Fruit fly (Drosophila melanogaster): Measurements from ENCODE around the gene CG15370.
A peak's percentile ranks its signal among the peaks of the same experiment; 100 is the strongest.

CG15370 gene

DNA sequence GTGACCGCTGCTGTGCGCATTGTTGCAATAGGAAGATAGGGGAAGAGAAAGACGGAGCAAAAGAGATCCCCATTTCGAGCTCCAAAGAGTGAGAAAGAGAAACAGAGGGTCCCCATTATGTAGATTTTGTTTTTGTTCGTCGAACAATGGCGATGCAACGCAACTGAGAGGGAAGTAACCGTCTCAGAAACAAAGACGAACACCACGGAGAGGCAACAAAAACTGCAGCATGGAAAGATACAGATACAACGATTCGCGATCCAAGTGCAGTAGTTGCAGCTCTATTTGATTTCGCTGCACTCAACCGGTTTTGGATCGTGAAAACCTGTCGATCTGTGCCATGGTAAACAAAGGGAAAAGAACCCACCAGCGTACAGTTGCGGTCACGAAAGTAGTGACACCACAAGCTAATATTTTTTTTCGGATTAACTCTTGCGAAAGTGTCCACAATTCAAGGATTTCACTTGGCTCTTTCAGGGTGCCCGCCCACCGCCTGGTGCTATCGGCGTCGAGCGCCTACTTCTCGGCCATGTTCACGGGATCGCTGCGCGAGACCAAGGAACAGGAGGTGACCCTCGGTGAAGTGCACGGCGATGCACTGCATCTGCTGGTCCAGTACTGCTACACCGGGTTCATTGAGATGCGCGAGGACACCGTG, 26.9 kb downstream of the CG15370 start (continued):
- TF ChIP-seq dsx (GFP tag; optimal IDR thresholded peaks at IDR 0.05; ENCODE audit: poor library complexity, severe bottlenecking) = peak; percentile 13
- no peak; the same call in 1 of the 2 replicates for TF ChIP-seq Gug (GFP tag; IDR thresholded peaks at IDR 0.05)
- peak; percentile 13 for TF ChIP-seq vri (GFP tag; optimal IDR thresholded peaks at IDR 0.05)
- peak; percentile 27; the same call in 1 of the 2 replicates for TF ChIP-seq CG11294 (GFP tag; IDR thresholded peaks at IDR 0.05)
- no peak for TF ChIP-seq OdsH (GFP tag; optimal IDR thresholded peaks at IDR 0.05)
- TF ChIP-seq CG34406 (GFP tag; optimal IDR thresholded peaks at IDR 0.05) = no peak
- TF ChIP-seq CG6276 (GFP tag; optimal IDR thresholded peaks at IDR 0.05) = no peak
- no peak for TF ChIP-seq CG10669 (GFP tag; optimal IDR thresholded peaks at IDR 0.05)
- peak; percentile 41; the same call in 1 of the 2 replicates for TF ChIP-seq CG15336 (GFP tag; IDR thresholded peaks at IDR 0.05)
- TF ChIP-seq svp (GFP tag) = peak; percentile 68
- TF ChIP-seq CG4318 (GFP tag; optimal IDR thresholded peaks at IDR 0.05) = no peak
- TF ChIP-seq fd59A (GFP tag; optimal IDR thresholded peaks at IDR 0.05) = no peak
- TF ChIP-seq salr (GFP tag; optimal IDR thresholded peaks at IDR 0.05) = no peak
- no peak for TF ChIP-seq Ets96B (tag; optimal IDR thresholded peaks at IDR 0.05)
- no peak for TF ChIP-seq CG3032 (tag; optimal IDR thresholded peaks at IDR 0.05)
- no peak for TF ChIP-seq Blimp-1 (GFP tag; optimal IDR thresholded peaks at IDR 0.05)
- no peak for TF ChIP-seq esn (GFP tag; optimal IDR thresholded peaks at IDR 0.05)
- TF ChIP-seq CG11762 (GFP tag; optimal IDR thresholded peaks at IDR 0.05; ENCODE audit: insufficient read depth) = no peak
- TF ChIP-seq fkh (GFP tag; optimal IDR thresholded peaks at IDR 0.05) = no peak
- no peak for TF ChIP-seq Met (GFP tag; optimal IDR thresholded peaks at IDR 0.05)
- no peak for TF ChIP-seq achi (GFP tag; optimal IDR thresholded peaks at IDR 0.05)
- no peak for TF ChIP-seq Sox15 (GFP tag; optimal IDR thresholded peaks at IDR 0.05)
- TF ChIP-seq CG6792 (GFP tag; optimal IDR thresholded peaks at IDR 0.05) = no peak
- no peak for TF ChIP-seq Hr39 (GFP tag; optimal IDR thresholded peaks at IDR 0.05)
- no peak for TF ChIP-seq acj6 (GFP tag; optimal IDR thresholded peaks at IDR 0.05)

DNA sequence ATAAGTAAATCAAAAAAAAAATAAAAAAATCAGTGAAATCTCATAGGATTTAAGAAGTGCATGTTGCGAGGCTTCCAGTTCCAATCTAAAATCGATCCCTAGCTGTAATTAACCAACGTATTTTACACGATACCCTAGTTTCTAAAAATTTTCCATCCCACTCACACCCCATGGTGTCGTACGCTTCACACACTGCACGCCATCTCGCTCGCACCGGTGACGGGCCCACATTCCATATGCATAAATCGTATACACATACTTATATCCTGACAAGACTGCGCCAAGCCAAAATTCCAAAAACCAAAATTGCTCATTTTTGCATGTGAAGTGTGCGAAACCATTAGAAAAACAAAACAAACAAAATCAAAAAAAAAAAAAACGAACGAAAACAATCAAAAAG, 29.8 kb downstream of the CG15370 start:
- TF ChIP-seq CG11294 (GFP tag; IDR thresholded peaks at IDR 0.05) = no peak
- TF ChIP-seq Eip78C (GFP tag) = peak; percentile 41
- TF ChIP-seq CG6808 (GFP tag; optimal IDR thresholded peaks at IDR 0.05) = no peak
- TF ChIP-seq CG8632 (GFP tag; optimal IDR thresholded peaks at IDR 0.05) = no peak
- TF ChIP-seq CG8319 (GFP tag; optimal IDR thresholded peaks at IDR 0.05) = no peak
- TF ChIP-seq CG11902 (GFP tag; optimal IDR thresholded peaks at IDR 0.05) = no peak
- TF ChIP-seq CG31627 (GFP tag; optimal IDR thresholded peaks at IDR 0.05) = no peak
- no peak for TF ChIP-seq CG11762 (GFP tag; optimal IDR thresholded peaks at IDR 0.05; ENCODE audit: insufficient read depth)
- peak; percentile 11 for TF ChIP-seq esn (GFP tag; optimal IDR thresholded peaks at IDR 0.05)
- no peak for TF ChIP-seq CG15336 (GFP tag; IDR thresholded peaks at IDR 0.05)

DNA sequence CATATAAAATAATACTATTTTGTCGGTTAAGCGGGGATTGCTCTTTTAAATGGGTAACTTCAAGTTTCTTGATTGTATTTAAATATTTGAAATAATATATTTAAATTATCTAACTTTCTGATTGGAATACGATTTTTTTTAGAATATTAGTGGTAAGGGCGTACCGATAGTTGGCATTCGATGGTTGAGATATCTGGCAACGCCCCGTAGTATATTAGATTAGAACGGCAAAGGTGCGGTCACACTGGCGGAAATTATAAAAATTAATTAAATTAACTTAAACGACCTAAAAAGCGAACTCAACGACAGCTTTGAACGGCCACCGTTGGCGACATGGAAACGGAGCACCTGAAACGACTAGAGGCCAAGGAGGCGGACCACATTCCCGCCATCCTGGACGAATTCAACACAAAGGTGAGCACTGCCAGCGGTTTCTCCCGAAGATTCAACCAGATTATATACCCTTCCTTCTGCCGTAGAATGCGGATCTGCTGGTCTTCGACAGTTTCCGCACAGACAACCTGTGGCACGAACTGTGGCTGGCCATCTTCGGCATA, 30.8 kb downstream of the CG15370 start, which contains the start of gene ric8a:
ric8a (plus strand) TSS at position 205 of the 557 bp plus-strand sequence.
- TF ChIP-seq Sox15 (GFP tag; optimal IDR thresholded peaks at IDR 0.05) (no peak), CG4318 (GFP tag; optimal IDR thresholded peaks at IDR 0.05) (no peak), acj6 (GFP tag; optimal IDR thresholded peaks at IDR 0.05) (no peak), CG3919 (GFP tag; optimal IDR thresholded peaks at IDR 0.05) (peak; percentile 10), lz (GFP tag; optimal IDR thresholded peaks at IDR 0.05) (peak; percentile 40), cyc (GFP tag; optimal IDR thresholded peaks at IDR 0.05) (no peak), fd85E (GFP tag; optimal IDR thresholded peaks at IDR 0.05) (no peak), OdsH (GFP tag; optimal IDR thresholded peaks at IDR 0.05) (peak; percentile 19), Ets96B (tag; optimal IDR thresholded peaks at IDR 0.05) (no peak), topi (GFP tag; optimal IDR thresholded peaks at IDR 0.05) (no peak), CG16779 (tag; optimal IDR thresholded peaks at IDR 0.05) (no peak), CG3032 (tag; optimal IDR thresholded peaks at IDR 0.05) (peak; percentile 34), esn (GFP tag; optimal IDR thresholded peaks at IDR 0.05) (peak; percentile 21), Sox14 (GFP tag; optimal IDR thresholded peaks at IDR 0.05) (peak; percentile 48), ss (GFP tag; optimal IDR thresholded peaks at IDR 0.05) (no peak)
